Worm (Caenorhabditis elegans) whole organism, L1 larva: ENCODE measurements around the gene Y82E9BL.5.

ENCODE experiments used
- aha-1 ChIP-seq: fragments of 150-350 bp; optimal IDR thresholded peaks from 2 replicates; lab custom pipeline; 2014; ENCODE audit warnings: missing biosample characterization, missing genetic modification characterization
- blmp-1 ChIP-seq: fragments of 150-350 bp; optimal IDR thresholded peaks from 2 replicates; lab custom pipeline; 2014; ENCODE audit warnings: missing biosample characterization, missing genetic modification characterization
- efl-1 ChIP-seq, 4 experiments: fragments of 150-350 bp; optimal IDR thresholded peaks in 3 of 4; peaks in 1 of 4; 1 replicate in 1 of 4; 2 replicates in 3 of 4; lab custom pipeline; 2014; ENCODE audit warnings: missing biosample characterization in 2 of 4, missing genetic modification characterization in 2 of 4, missing genetic modification reagents in 2 of 4
- irx-1 ChIP-seq: sonication (generic microtip); optimal IDR thresholded peaks from 2 replicates; lab custom pipeline; 2016; ENCODE audit warnings: missing genetic modification characterization, missing compliant biosample characterization
- lin-13 ChIP-seq: fragments of 150-350 bp; optimal IDR thresholded peaks from 2 replicates; lab custom pipeline; 2014; ENCODE audit warnings: missing biosample characterization, missing genetic modification reagents, missing genetic modification characterization
- mdl-1 ChIP-seq, 2 experiments: fragments of 150-350 bp; optimal IDR thresholded peaks; 2 replicates each; lab custom pipeline; 2014 to 2017; ENCODE audit warnings: missing biosample characterization in 2 of 2, missing genetic modification characterization in 2 of 2, inconsistent platforms in 1 of 2
- mep-1 ChIP-seq: fragments of 150-350 bp; optimal IDR thresholded peaks from 2 replicates; lab custom pipeline; 2014; ENCODE audit warnings: missing biosample characterization, missing genetic modification characterization
- nhr-12 ChIP-seq: sonication (generic microtip); optimal IDR thresholded peaks from 2 replicates; lab custom pipeline; 2017; ENCODE audit warnings: missing biosample characterization, missing genetic modification characterization
- nhr-20 ChIP-seq: sonication (generic microtip); optimal IDR thresholded peaks from 2 replicates; lab custom pipeline; 2016; ENCODE audit warnings: mild to moderate bottlenecking, missing genetic modification characterization, missing compliant biosample characterization
- nhr-28 ChIP-seq: fragments of 150-350 bp; optimal IDR thresholded peaks from 2 replicates; lab custom pipeline; 2014; ENCODE audit warnings: missing biosample characterization, missing genetic modification characterization
- nhr-47 ChIP-seq: sonication (generic microtip); optimal IDR thresholded peaks from 2 replicates; lab custom pipeline; 2016; ENCODE audit warnings: mild to moderate bottlenecking, missing genetic modification characterization, moderate library complexity, missing compliant biosample characterization
- nhr-85 ChIP-seq: sonication (generic microtip); peaks from one replicate; lab custom pipeline; 2016; ENCODE audit warnings: missing genetic modification characterization, inconsistent platforms, missing compliant biosample characterization
- nhr-90 ChIP-seq: sonication (generic microtip); optimal IDR thresholded peaks from 2 replicates; lab custom pipeline; 2016; ENCODE audit warnings: mild to moderate bottlenecking, missing genetic modification characterization, missing compliant biosample characterization; ENCODE audit not compliant: poor library complexity
- ztf-11 ChIP-seq, 2 experiments: sonication (generic microtip); optimal IDR thresholded peaks; 2 replicates each; lab custom pipeline; 2016 to 2017; ENCODE audit warnings: missing genetic modification characterization in 2 of 2, missing biosample characterization in 1 of 2, missing compliant biosample characterization in 1 of 2

DNA sequence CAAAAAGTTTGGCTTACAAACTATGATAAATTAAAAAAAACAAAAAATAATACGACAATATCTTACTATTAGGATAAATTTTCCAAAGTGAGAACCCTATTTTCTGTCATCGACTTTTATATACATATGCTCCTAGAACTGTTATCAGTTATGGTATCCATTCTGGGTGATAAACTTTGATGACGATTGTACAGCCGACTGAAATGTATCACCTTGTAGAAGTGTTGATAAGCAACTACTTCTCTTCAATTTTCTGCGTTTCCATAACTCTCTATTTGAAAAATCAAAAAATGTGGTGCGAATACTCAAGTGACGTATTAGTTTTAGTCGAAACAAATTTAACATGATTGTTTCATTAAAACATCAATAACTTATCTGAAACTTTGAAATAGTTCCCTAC is 42.5 kb upstream of the Y82E9BL.5 start:
- TF ChIP-seq irx-1 (tag; lab: Kevin White, UChicago), result no peak
- TF ChIP-seq mep-1, result no peak
- no peak for TF ChIP-seq ztf-11 (tag; optimal IDR thresholded peaks at IDR 0.05; lab: Kevin White, UChicago)
- TF ChIP-seq nhr-28 (tag; lab: Kevin White, UChicago), result no peak
- TF ChIP-seq nhr-20 (tag; lab: Kevin White, UChicago), result no peak
- no peak for TF ChIP-seq nhr-47
- no peak for TF ChIP-seq mdl-1 (tag; optimal IDR thresholded peaks at IDR 0.05; lab: Kevin White, UChicago)
- no peak for TF ChIP-seq blmp-1 (tag; lab: Kevin White, UChicago)
- no peak for TF ChIP-seq nhr-85 (tag; lab: Kevin White, UChicago)
- no peak for TF ChIP-seq aha-1 (tag; lab: Kevin White, UChicago)
- no peak for TF ChIP-seq nhr-90
- TF ChIP-seq lin-13 (GFP tag; lab: Kevin White, UChicago), result no peak
- TF ChIP-seq efl-1 (optimal IDR thresholded peaks at IDR 0.05; lab: Kevin White, UChicago), result no peak
- TF ChIP-seq efl-1 (GFP tag; optimal IDR thresholded peaks at IDR 0.05 in 1 of 2; lab: Kevin White, UChicago), result no peak
- TF ChIP-seq nhr-12 (tag; lab: Kevin White, UChicago), result no peak
